Worm (Caenorhabditis elegans) whole organism, midembryonic: ENCODE results near the gene BE0003N10.1.

Source experiments
- flt-1 ChIP-seq: fragments of 200-800 bp; sonication (Bioruptor generic); IDR thresholded peaks from 2 replicates; pipeline ENCODE4 v1.3.6; 2022; ENCODE audit warnings: missing genetic modification characterization, missing compliant biosample characterization
- klf-2 ChIP-seq: fragments of 200-800 bp; sonication (Bioruptor generic); conservative IDR thresholded peaks from 2 replicates; pipeline ENCODE4 v1.3.6; 2022; ENCODE audit warnings: missing genetic modification reagents, missing genetic modification characterization, missing compliant biosample characterization
- tab-1 ChIP-seq: fragments of 200-800 bp; sonication (Bioruptor generic); IDR thresholded peaks from 2 replicates; pipeline ENCODE4 v1.3.6; 2022; ENCODE audit warnings: missing genetic modification characterization, missing compliant biosample characterization
- ztf-29 ChIP-seq: fragments of 200-800 bp; sonication (Bioruptor generic); IDR thresholded peaks from 2 replicates; pipeline ENCODE4 v1.3.6; 2022; ENCODE audit warnings: missing genetic modification reagents, missing genetic modification characterization, missing compliant biosample characterization

ce11 chrIII:1094391-1094790 lies 57.1 kb downstream of the BE0003N10.1 start:
- no peak for TF ChIP-seq klf-2
- no peak for TF ChIP-seq ztf-29 (GFP tag; lab: Robert Waterston, UW)
- TF ChIP-seq flt-1 (GFP tag; lab: Robert Waterston, UW): no peak
- TF ChIP-seq tab-1: no peak
